Worm (Caenorhabditis elegans): ENCODE results near the gene lsy-2.

ce11 chrX:2099002-2099401 lies 9.5 kb downstream of the lsy-2 start:
- TF ChIP-seq him-1 (tag; optimal IDR thresholded peaks at IDR 0.05): no peak
- no peak for TF ChIP-seq dao-5 (tag; optimal IDR thresholded peaks at IDR 0.05)
